Fruit fly (Drosophila melanogaster): ENCODE results near the gene CG31913.

CG31913 gene

dm6 chr2L:5778157-5778556 is 5.7 kb upstream of the CG31913 start (continued):
- TF ChIP-seq sc (optimal IDR thresholded peaks at IDR 0.05) (no peak), sc (GFP tag; optimal IDR thresholded peaks at IDR 0.05) (no peak), al (GFP tag; IDR thresholded peaks at IDR 0.05) (no peak), Lhr (GFP tag; optimal IDR thresholded peaks at IDR 0.05) (no peak), CG13424 (tag; optimal IDR thresholded peaks at IDR 0.05) (no peak), CG10462 (GFP tag; optimal IDR thresholded peaks at IDR 0.05) (no peak), CG32772 (GFP tag; IDR thresholded peaks at IDR 0.05) (no peak), Hr51 (GFP tag; optimal IDR thresholded peaks at IDR 0.05) (peak in 1 of 2 experiments; percentile 11), stc (GFP tag; IDR thresholded peaks at IDR 0.05) (no peak), zf30C (GFP tag; optimal IDR thresholded peaks at IDR 0.05) (no peak), CG1603 (tag; optimal IDR thresholded peaks at IDR 0.05) (peak; percentile 16), CG30431 (GFP tag; optimal IDR thresholded peaks at IDR 0.05) (no peak), insv (GFP tag; optimal IDR thresholded peaks at IDR 0.05) (no peak), org-1 (GFP tag; optimal IDR thresholded peaks at IDR 0.05) (peak; percentile 29), fd102C (GFP tag; optimal IDR thresholded peaks at IDR 0.05) (no peak), CG2199 (GFP tag; IDR thresholded peaks at IDR 0.05) (no peak), kay (GFP tag; optimal IDR thresholded peaks at IDR 0.05) (no peak), dm (GFP tag; optimal IDR thresholded peaks at IDR 0.05) (no peak), sim (GFP tag; IDR thresholded peaks at IDR 0.05) (no peak), B-H1 (GFP tag; IDR thresholded peaks at IDR 0.05) (no peak), CG17385 (GFP tag; optimal IDR thresholded peaks at IDR 0.05) (peak; percentile 39), row (GFP tag; IDR thresholded peaks at IDR 0.05) (peak; percentile 63; the same call in 2 of the 3 replicates), CG4282 (GFP tag; optimal IDR thresholded peaks at IDR 0.05) (no peak), inv (GFP tag; IDR thresholded peaks at IDR 0.05; ENCODE audit: partially characterized antibody) (peak; percentile 33; the same call in 1 of the 2 replicates), bigmax (GFP tag; optimal IDR thresholded peaks at IDR 0.05) (no peak), Dip2 (GFP tag; IDR thresholded peaks at IDR 0.05) (no peak), Xbp1 (GFP tag; optimal IDR thresholded peaks at IDR 0.05) (no peak), usp (GFP tag; optimal IDR thresholded peaks at IDR 0.05) (no peak), crp (GFP tag; optimal IDR thresholded peaks at IDR 0.05) (no peak), CG12391 (tag; optimal IDR thresholded peaks at IDR 0.05) (no peak), sisA (GFP tag; IDR thresholded peaks at IDR 0.05) (no peak), PHDP (tag; optimal IDR thresholded peaks at IDR 0.05) (peak; percentile 19), CG9727 (GFP tag; optimal IDR thresholded peaks at IDR 0.05) (peak; percentile 23), CG42726 (GFP tag; IDR thresholded peaks at IDR 0.05; ENCODE audit: partially characterized antibody) (no peak), Elba2 (GFP tag; optimal IDR thresholded peaks at IDR 0.05) (no peak), CG4404 (GFP tag; IDR thresholded peaks at IDR 0.05) (no peak), gcm2 (GFP tag; optimal IDR thresholded peaks at IDR 0.05) (no peak), CG11695 (GFP tag; IDR thresholded peaks at IDR 0.05) (no peak; the same call in 2 of the 3 replicates), lmd (GFP tag; IDR thresholded peaks at IDR 0.05) (peak; percentile 40; the same call in 1 of the 2 replicates), HmgD (GFP tag; optimal IDR thresholded peaks at IDR 0.05) (no peak), chn (GFP tag; optimal IDR thresholded peaks at IDR 0.05) (no peak), Spps (tag; optimal IDR thresholded peaks at IDR 0.05) (no peak), jigr1 (GFP tag; IDR thresholded peaks at IDR 0.05) (no peak), Atf6 (GFP tag; IDR thresholded peaks at IDR 0.05) (peak; percentile 37; the same call in 1 of the 2 replicates), MESR4 (GFP tag; optimal IDR thresholded peaks at IDR 0.05) (no peak), CG1792 (GFP tag; optimal IDR thresholded peaks at IDR 0.05) (no peak), gro (GFP tag; optimal IDR thresholded peaks at IDR 0.05) (no peak), schlank (tag; optimal IDR thresholded peaks at IDR 0.05) (no peak), Scr (GFP tag; IDR thresholded peaks at IDR 0.05; ENCODE audit: partially characterized antibody) (peak; percentile 47), odd (GFP tag; optimal IDR thresholded peaks at IDR 0.05) (no peak), H2.0 (GFP tag; IDR thresholded peaks at IDR 0.05) (peak; percentile 17; the same call in 1 of the 2 replicates), tup (GFP tag; optimal IDR thresholded peaks at IDR 0.05) (no peak)

Measured in whole organism, embryonic.